Fruit fly (Drosophila melanogaster) ovary, adult (tissue): ENCODE results near the gene Sec13.

Experiments used
- CG17801 ChIP-seq: fragments of 200-800 bp; optimal IDR thresholded peaks from 2 replicates; lab custom pipeline; 2019; ENCODE audit warnings: missing biosample characterization, mild to moderate bottlenecking, missing genetic modification characterization, moderate library complexity; ENCODE audit not compliant: partially characterized antibody

Gene Sec13

DNA sequence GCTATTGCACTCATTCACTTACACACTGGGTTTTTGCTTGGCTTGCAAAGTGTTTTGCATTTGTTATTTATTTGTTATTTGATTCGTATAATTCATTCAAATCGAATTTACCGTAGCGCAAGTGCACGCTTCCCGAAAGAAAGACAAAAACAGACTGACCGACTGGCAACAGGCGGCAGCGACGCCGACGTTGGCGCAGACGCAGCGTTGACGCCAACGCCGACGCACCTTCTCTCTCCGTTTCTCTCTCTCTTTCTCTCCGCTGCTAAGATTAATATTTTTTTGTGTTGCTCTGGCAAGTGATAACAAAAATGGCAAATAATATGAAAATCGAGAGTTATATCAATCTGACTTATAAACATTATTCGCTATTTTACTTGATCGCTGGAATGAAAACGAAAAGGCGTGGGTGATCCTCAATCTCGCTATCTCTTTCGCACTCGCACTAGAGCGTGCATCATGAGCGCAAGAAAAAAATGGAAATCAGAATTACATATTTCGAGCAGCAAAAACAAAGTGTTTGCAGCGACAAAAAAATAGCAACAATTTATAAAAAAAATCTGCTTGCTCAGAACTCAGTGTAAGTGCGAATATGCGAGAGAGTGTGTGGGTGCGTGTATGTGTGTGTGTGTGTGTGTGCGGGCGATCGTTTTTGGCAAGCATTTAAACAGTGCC is 9.9 kb upstream of the Sec13 start, which contains the start of gene pnt:
Gene pnt (minus strand): TSS at position 161 of the 675 bp plus-strand sequence.
- peak; percentile 1 for TF ChIP-seq CG17801

DNA sequence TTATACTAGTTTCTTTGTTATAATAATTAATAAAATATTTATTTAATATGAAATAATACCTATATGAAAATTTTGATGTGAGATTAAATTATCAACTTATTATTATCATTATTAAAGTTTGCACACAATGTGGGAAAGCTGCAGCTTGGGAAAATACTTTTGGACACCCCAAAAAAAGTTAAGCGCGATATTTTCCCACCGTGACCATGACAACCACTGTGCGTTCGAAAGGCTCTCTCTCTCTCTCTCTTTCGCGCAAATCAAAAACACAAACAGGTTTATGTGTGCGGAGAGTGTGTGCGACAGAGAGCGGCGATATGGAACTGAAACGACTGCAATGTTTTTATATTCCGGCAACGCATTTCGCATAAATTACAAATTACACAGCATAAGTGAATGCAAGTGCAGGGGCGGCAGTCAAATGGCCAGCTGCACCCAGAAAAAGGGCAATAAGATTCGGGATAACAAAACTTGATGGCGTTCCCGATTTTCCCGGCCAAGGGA is 9.1 kb upstream of the Sec13 start:
- no peak for TF ChIP-seq CG17801

DNA sequence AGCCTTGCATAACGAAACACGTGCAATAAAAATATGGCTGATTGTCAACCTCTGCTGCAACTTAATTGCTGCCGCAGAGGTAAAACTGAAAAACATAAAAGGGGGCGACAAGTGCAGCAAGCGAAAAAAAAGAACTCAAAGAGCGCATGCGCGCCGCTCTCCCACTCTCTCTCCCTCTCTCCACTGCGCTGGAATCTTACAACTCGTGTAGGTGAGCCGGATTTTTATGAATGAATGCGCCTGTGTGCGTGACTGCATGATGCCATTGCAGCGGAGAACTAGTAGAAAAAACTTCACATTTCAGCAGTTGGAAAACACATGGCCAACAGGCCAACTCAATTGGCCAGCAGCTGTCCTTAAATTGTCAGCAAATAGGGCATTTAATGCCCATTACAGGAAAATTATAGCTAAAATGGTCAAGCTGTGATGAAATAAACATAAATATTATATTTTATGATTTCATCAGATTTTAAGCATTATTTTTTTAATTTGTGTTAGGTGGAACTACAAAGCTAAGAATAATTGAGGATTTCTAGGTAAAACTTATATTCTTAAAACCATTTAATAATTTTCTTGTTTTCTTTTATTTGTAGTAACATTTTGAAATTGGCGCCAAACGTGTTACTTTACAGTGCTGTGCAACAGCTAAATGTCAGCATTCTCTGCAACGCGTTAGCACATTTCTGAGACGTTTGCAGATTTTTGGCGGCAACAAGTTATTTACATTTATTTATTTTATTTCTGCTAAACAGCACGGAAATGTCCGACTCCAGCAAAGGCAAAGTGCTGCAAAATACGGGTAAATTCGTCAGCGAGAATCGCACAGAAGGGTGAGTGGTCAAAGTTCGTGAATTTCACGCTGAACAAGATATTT is 8.4 kb upstream of the Sec13 start, which contains the start of gene PolE1:
Gene PolE1 (plus strand): TSS at position 697 of the 874 bp plus-strand sequence.
- TF ChIP-seq CG17801, result peak; percentile 63

DNA sequence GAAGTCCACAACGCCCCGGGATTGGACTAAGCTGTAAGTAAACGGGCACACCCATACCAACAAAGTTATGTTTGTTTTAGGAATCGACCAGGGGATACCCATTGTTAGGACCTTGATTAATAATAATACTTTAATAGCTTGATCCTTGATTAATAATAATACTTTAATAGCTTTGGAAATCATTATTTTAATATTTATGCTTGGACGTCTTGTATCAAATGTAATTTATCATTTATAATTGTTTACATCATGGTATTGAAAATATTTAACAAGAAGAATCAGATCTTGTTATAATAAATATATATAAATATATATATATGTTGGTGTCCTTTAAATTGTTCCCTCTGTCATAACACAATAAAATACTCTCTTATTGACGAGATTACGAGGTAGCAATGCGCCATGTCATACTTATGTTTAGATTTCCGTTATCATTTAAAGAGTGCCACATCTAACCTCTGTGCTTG is 875 bp downstream of the Sec13 start:
- TF ChIP-seq CG17801, result peak; percentile 77

DNA sequence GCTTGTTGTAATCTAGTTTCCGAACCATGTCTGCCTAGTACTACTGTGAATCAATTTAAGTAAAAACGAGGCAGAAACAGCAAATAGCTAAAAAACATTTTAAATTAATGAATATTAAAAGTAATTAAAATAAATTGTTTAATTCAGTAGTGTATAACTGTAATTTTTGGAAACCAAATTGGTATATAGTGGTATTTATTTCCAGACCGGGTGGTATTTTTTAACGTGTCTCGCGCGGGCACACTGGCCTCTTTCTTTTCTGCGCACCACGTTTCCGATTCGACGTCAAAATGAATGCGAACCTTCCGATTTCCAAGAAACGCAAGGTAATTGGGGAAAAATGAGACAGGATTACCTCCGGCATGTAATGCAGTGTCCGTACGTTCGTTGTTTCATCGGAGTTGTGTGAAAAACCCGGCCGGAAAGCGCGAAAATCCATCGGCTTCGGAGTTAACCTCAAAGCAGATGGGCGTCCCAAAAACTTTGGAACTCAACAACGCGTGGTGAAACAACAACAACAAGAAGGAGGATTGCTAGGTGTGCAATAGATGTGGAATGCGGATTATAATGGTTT is 2.6 kb downstream of the Sec13 start, which contains the start of gene RpS3:
Gene RpS3 (plus strand): TSS at position 248 of the 574 bp plus-strand sequence.
- peak; percentile 58 for TF ChIP-seq CG17801

DNA sequence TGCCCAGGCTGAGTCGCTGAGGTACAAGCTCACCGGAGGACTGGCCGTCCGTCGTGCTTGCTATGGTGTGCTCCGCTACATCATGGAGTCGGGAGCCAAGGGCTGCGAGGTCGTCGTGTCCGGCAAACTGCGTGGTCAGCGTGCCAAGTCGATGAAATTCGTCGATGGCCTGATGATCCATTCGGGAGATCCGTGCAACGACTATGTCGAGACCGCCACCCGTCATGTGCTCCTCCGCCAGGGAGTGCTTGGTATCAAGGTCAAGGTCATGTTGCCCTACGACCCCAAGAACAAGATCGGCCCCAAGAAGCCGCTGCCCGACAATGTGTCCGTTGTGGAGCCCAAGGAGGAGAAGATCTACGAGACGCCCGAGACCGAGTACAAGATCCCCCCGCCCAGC is 3.3 kb downstream of the Sec13 start:
- no peak for TF ChIP-seq CG17801

DNA sequence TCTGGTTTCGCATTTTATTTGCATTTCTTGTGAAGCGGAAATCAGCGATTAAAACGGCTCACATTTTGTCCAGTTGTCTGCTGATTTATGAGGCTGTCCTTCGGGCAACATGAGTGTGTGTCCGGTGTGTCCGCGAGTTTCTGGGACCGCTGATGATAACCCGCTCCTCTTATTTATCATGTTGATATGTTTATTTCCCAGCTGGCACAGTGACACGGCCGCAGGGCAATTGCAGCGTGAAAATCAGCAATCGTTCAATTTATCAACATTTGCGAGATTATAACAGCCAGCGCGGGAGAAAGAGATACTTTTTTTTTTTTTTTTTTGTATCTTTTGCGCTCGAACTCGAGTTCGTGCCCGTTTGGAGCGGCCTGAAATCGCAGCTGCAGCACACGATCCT is 4.3 kb downstream of the Sec13 start:
- no peak for TF ChIP-seq CG17801

DNA sequence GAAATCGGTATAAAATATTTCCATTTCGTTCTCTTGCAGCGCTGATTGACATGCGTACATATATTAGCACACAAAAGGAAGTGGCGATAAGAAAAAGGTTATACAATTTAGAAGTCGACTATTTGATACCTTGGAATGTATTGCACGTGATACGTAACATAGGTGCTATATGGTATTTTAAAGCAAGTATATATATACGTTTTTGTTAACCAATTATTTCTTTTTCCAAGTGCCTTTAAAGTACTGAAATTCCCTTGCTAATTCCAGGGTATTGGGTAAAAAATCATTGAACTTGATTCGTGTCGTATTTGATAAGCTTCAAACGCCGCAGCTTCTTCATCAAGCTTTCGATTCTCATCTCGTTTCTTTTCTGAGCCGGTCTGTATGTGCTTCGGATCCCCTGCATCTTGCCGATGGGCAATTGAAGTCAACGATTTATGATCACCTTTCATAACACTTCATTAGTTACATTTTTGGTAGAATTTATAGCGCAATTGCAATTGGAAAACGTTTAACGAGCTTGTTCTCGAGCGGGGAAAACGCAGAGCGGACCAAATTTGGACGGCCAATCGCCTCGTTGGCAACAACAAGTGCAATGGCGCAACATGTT is 7.5 kb downstream of the Sec13 start, which contains the start of gene CG4408:
Gene CG4408 (minus strand): TSS at position 60 of the 610 bp plus-strand sequence.
- peak; percentile 88 for TF ChIP-seq CG17801

DNA sequence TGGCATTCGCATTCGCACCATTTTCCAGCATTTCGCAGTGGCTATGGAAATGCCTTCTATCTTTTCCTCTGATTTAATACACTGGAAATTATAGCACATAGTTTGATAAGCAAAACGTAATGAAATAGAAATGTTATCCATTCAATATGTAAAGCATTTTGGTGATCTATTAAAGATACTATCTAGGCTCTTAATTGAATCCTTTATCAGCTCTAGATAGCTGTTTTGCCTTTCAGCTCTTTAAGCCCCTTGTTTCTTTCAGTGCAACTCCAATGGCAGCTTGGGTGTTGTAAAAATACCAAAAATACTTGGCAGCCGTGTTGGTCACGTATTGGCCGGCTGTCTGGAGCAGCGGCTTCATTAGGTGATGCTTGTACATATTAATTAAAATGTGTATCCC is 8.9 kb downstream of the Sec13 start:
- no peak for TF ChIP-seq CG17801

DNA sequence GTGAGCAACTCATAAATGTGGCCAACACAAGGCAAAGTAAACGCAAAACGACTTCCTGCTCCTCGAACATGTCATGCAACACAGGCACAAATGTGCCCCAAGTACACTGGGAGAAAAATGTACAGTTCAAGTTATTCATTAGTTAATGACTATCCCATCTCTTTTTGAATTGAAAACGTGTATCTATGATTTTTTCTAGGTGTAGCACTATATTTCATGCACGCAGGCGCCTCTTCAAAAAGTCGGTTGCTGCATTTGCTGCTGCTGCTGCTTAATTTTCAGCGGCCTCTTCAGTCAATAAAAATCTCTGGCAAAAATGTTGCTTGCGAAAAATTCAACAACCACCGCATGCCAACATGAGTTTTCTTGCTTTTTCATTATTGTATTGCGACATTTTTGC is 11.5 kb downstream of the Sec13 start:
- TF ChIP-seq CG17801, result no peak

DNA sequence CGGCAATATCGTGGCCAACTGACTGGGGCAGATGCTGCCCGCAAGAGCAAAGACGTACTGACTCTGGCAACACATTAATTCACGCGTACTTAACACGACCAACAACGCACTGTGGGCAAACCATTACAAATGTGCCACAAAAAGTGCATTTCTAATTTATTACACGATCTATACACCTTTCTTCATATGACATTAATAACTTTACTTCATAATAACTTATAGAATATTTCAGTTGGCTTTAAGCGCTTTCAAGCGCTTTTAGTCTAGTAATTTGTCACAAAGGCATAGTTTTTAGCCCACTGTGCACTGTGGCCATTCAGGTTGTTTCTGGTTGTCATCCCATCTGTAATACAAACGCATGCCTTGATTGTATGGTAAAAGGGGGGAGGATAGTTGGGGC is 12.2 kb downstream of the Sec13 start:
- TF ChIP-seq CG17801, result no peak

DNA sequence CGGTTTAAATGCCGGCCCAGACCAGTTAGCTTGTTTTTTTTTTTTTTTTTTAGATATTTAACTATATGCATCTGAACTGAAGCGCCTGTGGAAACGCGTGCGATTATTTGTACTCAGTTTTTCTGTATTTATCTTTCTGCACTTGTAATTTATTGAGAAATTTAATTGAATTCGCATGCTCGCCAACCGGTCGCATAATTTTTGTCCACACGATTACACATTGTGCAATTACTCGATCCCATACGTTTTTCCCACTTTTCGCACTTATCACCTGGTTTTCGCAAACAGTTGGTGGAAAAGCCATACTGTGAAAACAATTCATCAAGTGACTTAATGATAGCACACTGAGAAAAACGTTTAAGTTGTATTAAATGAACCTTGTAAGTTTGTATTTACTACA is 16.5 kb downstream of the Sec13 start, which contains the start of gene CG42827:
Gene CG42827 (plus strand): TSS at position 301 of the 400 bp plus-strand sequence.
- no peak for TF ChIP-seq CG17801

DNA sequence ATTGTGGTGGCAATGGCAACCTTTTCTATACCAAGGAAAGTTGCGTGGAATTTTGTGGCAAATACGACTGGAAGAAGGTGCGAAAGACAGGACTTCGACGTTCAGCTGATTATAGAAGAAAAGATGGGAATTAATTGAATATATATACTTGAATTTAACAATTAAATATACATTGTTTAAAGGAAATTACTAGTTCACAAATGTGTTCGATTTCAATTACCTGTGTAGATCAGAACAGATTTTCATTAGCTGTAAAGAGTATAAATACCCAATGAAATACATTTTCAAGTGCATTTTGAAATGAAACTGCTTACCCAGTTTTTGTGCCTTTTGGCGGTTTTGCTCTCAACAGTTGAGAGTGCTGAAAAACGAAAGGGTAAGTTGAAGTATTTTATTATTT is 17.3 kb downstream of the Sec13 start, which contains the start of gene CG42828:
Gene CG42828 (plus strand): TSS at position 301 of the 400 bp plus-strand sequence.
- no peak for TF ChIP-seq CG17801

DNA sequence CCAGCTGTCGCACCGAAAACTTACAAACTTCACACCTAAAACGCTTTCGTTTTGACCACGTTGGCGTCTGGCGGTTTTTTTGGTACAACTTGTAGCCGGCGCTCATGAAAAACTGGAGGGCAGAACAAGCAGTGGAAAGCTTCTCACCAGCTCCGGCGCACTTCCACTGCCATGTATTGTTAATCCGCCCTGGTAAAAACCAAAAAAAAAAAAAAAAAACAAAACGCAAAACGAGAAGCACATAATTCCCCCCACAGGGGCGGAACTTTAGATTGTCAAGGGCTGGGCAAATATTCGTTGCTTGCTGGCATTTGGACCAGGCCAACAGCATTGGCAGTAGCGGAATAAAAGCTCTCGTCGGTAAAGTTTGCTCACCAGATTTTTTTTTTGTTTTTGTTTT is 18.2 kb downstream of the Sec13 start:
- TF ChIP-seq CG17801, result peak; percentile 88

DNA sequence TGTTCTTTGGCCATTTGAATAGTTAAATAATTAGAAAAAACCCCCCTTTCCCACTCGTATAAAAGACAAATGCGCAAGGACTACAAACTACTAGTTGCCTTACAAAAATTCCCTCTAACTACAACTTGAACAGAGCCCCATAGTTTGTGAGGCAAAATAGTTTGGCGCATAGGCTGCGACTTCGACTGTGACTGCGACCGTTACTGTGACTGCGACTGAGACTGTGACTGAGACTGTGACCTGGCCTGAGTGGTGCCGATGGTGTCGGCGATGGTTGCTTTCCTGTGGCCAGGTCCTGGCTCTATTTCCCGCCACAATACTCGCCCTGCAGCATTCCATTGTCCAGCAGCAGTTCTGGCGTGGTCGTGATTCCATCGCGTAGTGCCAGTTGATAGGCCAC is 21.2 kb downstream of the Sec13 start:
- no peak for TF ChIP-seq CG17801

DNA sequence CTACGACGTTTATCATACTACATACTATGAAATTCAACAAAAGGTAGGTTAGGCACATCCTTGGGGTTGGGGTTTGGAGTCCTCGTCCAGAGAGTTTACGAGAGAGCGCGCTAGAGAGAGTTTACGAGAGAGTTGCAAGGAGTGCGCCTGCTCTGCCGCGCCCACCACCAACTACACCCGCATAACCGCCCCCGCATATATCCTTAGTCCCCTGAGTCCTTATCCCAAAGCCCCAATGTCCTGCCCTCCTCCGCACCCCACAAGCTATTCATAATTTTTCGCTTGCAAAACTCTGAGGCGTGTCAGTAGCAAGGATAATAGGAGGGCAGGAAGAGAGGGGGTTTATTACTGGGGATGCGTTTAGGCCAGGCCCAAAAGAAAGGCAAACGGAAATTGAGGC is 27.6 kb downstream of the Sec13 start:
- TF ChIP-seq CG17801, result no peak
